Worm (Caenorhabditis elegans) whole organism, L4/young adult: ENCODE measurements around the gene Y51H4A.6.

Experiments used
- W03F9.2 ChIP-seq: fragments of 150-350 bp; optimal IDR thresholded peaks from 2 replicates; lab custom pipeline; 2014; ENCODE audit warnings: missing biosample characterization, missing genetic modification characterization
- dao-5 ChIP-seq: sonication (generic microtip); optimal IDR thresholded peaks from 2 replicates; lab custom pipeline; 2016; ENCODE audit warnings: missing genotype, missing genetic modification characterization, moderate library complexity, missing compliant biosample characterization
- him-1 ChIP-seq: sonication (generic microtip); optimal IDR thresholded peaks from 2 replicates; lab custom pipeline; 2016; ENCODE audit warnings: missing genotype, missing genetic modification reagents, missing genetic modification characterization, missing compliant biosample characterization

DNA sequence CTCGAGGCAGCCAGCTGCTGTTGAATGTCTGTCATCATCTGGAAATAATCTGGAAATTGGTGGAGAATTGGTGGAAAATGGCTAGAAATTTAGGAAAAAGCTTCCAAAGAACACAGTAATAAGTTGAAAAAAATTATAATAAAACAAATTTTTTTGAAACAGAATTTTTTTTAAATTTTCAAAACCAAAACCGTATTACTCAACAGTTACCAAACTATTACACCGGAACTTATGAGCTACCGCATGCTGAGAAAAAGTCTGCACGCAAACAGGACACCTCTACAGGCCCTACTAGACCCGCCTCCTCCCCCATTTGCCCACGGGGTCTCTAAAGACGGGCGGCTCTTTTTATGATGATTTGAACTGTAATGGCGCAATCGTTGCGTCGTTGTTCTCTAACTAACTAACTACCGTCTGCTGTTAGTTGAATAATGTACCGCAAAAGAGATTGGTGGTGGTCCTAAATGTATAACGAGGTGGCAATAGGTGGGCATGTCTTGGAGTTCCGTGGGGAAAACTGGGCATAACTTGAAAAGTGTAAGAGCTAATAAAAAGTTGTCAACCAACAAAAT is 27.7 kb upstream of the Y51H4A.6 start, which contains the start of gene zip-7:
- TF ChIP-seq him-1 (no peak), dao-5 (tag; lab: Kevin White, UChicago) (no peak), W03F9.2 (tag; lab: Kevin White, UChicago) (no peak)
